Fruit fly (Drosophila melanogaster): ENCODE measurements around the gene Adk2.

The Adk2 gene

DNA sequence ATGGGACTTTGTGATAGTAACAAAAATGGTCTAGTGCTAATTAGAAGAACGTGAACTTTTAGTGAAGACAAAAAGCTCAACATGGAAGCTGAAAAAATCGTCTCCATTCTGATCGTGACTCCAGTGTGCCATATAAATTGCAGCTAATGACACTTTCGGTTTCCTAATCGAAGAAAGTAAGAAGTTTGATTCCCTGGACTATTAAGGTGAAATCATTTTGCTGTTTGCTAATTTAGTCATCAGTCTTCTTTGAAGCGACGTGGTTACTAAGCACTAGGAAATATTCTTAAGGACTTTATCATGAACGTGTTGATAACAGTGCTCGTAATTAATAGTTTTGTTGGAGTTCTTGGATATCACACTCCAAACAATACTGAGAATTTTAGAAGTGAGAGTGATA, 40.3 kb upstream of the Adk2 start, which contains the start of gene CG34429:
Gene CG34429, plus strand, starts transcription at position 301 of the 400 bp plus-strand sequence.
- TF ChIP-seq N (GFP tag; optimal IDR thresholded peaks at IDR 0.05) (no peak), OdsH (GFP tag; optimal IDR thresholded peaks at IDR 0.05) (no peak), Myc (optimal IDR thresholded peaks at IDR 0.05) (no peak), dmrt93B (GFP tag; optimal IDR thresholded peaks at IDR 0.05) (no peak), GATAd (GFP tag; optimal IDR thresholded peaks at IDR 0.05) (no peak), foxo (GFP tag; optimal IDR thresholded peaks at IDR 0.05) (no peak), fru (GFP tag; optimal IDR thresholded peaks at IDR 0.05) (no peak), lola (GFP tag; optimal IDR thresholded peaks at IDR 0.05) (no peak), CG32264 (GFP tag; optimal IDR thresholded peaks at IDR 0.05) (no peak), dl (GFP tag; optimal IDR thresholded peaks at IDR 0.05; ENCODE audit: insufficient read depth in 1 of 2, partially characterized antibody in 2 of 2) (no peak), h (GFP tag; optimal IDR thresholded peaks at IDR 0.05) (no peak), tai (GFP tag; optimal IDR thresholded peaks at IDR 0.05) (no peak), jim (GFP tag; optimal IDR thresholded peaks at IDR 0.05) (no peak), Abd-B (GFP tag; optimal IDR thresholded peaks at IDR 0.05) (no peak), Mio (GFP tag; optimal IDR thresholded peaks at IDR 0.05) (no peak), brk (GFP tag; optimal IDR thresholded peaks at IDR 0.05) (no peak), Dif (GFP tag; optimal IDR thresholded peaks at IDR 0.05; ENCODE audit: partially characterized antibody) (no peak), ey (GFP tag; optimal IDR thresholded peaks at IDR 0.05) (no peak), CG9705 (GFP tag; optimal IDR thresholded peaks at IDR 0.05) (no peak), Sp1 (GFP tag; optimal IDR thresholded peaks at IDR 0.05) (no peak)

DNA sequence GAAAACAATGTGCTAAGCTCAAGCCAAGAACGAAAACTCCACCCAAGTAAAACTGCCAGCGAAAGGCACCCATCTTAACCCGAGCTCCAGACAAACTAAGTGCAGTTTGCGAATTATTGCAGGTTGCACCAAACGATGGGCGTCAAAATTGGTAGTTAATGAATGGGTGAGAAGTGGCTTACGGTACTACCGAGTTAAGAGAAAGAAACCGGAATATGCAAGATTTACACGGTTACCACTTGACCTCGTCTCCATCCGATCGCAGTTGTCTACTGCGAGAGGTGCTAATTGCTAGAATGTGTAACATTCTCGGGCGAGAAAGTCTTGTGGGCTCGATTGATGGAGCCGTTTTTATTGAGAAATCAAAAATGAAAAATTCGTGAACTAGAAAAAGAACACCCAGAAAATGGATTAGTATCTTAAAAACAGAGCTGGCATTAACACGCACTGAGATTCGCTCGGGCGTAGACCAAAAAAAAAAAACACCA, 38.9 kb upstream of the Adk2 start, which contains the start of the genes CG14115 and CG34428:
Gene CG14115, minus strand, starts transcription at position 101 of the 488 bp plus-strand sequence.
Gene CG34428, plus strand, starts transcription at position 438 of the 488 bp plus-strand sequence.
- TF ChIP-seq HLH106 (tag; optimal IDR thresholded peaks at IDR 0.05) (no peak), br (GFP tag; optimal IDR thresholded peaks at IDR 0.05) (no peak), Mio (GFP tag; optimal IDR thresholded peaks at IDR 0.05) (no peak), Sp1 (GFP tag; optimal IDR thresholded peaks at IDR 0.05) (no peak), Jra (GFP tag; optimal IDR thresholded peaks at IDR 0.05) (no peak), Dfd (GFP tag; optimal IDR thresholded peaks at IDR 0.05) (no peak), CG9705 (GFP tag; optimal IDR thresholded peaks at IDR 0.05) (no peak), Vsx2 (GFP tag; optimal IDR thresholded peaks at IDR 0.05; ENCODE audit: partially characterized antibody) (no peak)

DNA sequence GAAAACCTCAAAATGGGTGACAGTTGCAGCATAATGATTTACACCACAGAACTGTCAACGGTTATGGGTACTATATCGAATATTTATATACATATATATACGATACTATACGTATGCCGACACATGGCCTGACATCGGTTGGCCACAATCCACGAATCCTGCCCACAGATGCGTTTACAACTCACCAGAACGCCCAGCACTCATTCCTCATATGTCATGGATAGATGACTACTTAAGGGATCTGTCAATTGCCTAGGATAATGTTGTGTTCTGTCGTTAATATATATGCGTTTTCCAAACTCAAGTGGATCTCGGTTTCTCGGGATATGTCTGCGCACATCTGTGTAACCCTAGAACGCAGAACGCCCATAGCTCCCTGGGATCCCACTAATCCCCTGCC, 35.9 kb upstream of the Adk2 start:
- TF ChIP-seq ey (GFP tag; optimal IDR thresholded peaks at IDR 0.05) (no peak), foxo (GFP tag; optimal IDR thresholded peaks at IDR 0.05) (no peak), Myc (optimal IDR thresholded peaks at IDR 0.05) (no peak), lola (GFP tag; optimal IDR thresholded peaks at IDR 0.05) (no peak), dmrt93B (GFP tag; optimal IDR thresholded peaks at IDR 0.05) (no peak), psq (GFP tag; optimal IDR thresholded peaks at IDR 0.05) (no peak), dl (GFP tag; optimal IDR thresholded peaks at IDR 0.05; ENCODE audit: insufficient read depth in 1 of 2, partially characterized antibody in 2 of 2) (no peak), Dif (GFP tag; optimal IDR thresholded peaks at IDR 0.05; ENCODE audit: partially characterized antibody) (no peak), rgr (GFP tag; optimal IDR thresholded peaks at IDR 0.05) (no peak), Jra (GFP tag; optimal IDR thresholded peaks at IDR 0.05) (no peak)

DNA sequence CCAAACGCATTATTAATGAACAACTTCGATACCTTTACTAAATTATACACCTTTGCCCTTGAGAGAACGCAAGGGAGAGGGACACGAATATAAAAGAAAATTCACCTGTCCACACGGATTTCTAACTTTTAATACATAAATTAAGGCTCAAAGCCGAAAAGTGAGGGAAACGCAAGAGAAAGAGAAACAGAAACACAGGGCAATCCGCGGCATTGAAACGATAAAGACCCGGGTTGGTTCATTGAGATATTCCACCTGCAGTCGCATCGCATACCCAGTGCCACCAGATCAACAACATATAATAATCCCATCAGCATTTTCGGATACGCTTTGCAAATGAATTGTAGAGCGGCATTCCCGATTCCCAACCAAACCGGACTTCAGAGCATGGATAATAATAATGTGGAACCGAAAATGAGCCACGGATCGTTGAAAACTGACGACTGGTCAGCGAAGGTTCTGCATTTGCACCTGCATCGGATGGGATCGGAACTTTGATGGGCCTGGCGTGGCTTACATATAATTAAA, 28.3 kb upstream of the Adk2 start:
- no peak for TF ChIP-seq Abd-B (GFP tag; optimal IDR thresholded peaks at IDR 0.05)
- TF ChIP-seq HLH106 (tag; optimal IDR thresholded peaks at IDR 0.05), result no peak
- no peak for TF ChIP-seq lola (GFP tag; optimal IDR thresholded peaks at IDR 0.05)
- TF ChIP-seq Hnf4 (GFP tag; optimal IDR thresholded peaks at IDR 0.05), result no peak
- TF ChIP-seq foxo (GFP tag; optimal IDR thresholded peaks at IDR 0.05), result no peak
- no peak for TF ChIP-seq brk (GFP tag; optimal IDR thresholded peaks at IDR 0.05)
- TF ChIP-seq rgr (GFP tag; optimal IDR thresholded peaks at IDR 0.05), result no peak
- TF ChIP-seq psq (GFP tag; optimal IDR thresholded peaks at IDR 0.05), result no peak
- no peak for TF ChIP-seq pan (optimal IDR thresholded peaks at IDR 0.05)
- no peak for TF ChIP-seq jim (GFP tag; optimal IDR thresholded peaks at IDR 0.05)
- TF ChIP-seq woc (GFP tag; optimal IDR thresholded peaks at IDR 0.05), result no peak
- TF ChIP-seq GATAd (GFP tag; optimal IDR thresholded peaks at IDR 0.05), result no peak
- no peak for TF ChIP-seq Vsx2 (GFP tag; optimal IDR thresholded peaks at IDR 0.05; ENCODE audit: partially characterized antibody)
- TF ChIP-seq Hr83 (GFP tag; optimal IDR thresholded peaks at IDR 0.05; ENCODE audit: poor library complexity, severe bottlenecking), result no peak
- no peak for TF ChIP-seq h (GFP tag; optimal IDR thresholded peaks at IDR 0.05)
- no peak for TF ChIP-seq Hr78 (GFP tag; optimal IDR thresholded peaks at IDR 0.05)
- TF ChIP-seq usp (GFP tag; optimal IDR thresholded peaks at IDR 0.05), result no peak
